Worm (Caenorhabditis elegans) whole organism, L2 larva: Measurements from ENCODE around the gene cutl-23.

Experiments
- ama-1 ChIP-seq: fragments of 150-350 bp; optimal IDR thresholded peaks from 2 replicates; lab custom pipeline; 2018; ENCODE audit warnings: inconsistent platforms
- mdl-1 ChIP-seq, 2 experiments: fragments of 150-350 bp in 1 of 2; sonication (generic microtip) in 1 of 2; optimal IDR thresholded peaks; 2 replicates each; lab custom pipeline; 2017; ENCODE audit warnings: missing biosample characterization in 2 of 2, missing genetic modification characterization in 2 of 2
- skn-1 ChIP-seq: sonication (generic microtip); optimal IDR thresholded peaks from 2 replicates; lab custom pipeline; 2017; ENCODE audit warnings: missing biosample characterization, missing genetic modification characterization

DNA sequence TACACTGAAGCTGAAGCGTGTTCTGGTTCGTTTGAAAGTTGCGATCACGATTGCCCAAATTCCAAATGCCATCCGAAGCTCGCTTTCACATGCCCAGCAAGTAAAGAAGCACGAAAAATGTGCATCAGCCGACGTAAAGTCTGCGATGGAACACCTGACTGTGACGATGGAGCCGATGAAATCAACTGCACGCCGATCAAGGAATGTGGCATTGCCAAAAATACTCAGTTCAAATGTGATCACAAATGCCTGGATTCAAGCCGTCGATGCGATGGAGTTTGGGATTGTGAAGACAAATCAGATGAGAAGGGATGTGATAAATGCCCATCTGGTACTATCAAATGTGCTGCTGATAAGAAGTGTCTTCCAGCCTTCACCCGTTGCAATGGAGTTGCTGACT lies 40.6 kb upstream of the cutl-23 start:
- TF ChIP-seq mdl-1 (tag; optimal IDR thresholded peaks at IDR 0.05; lab: Kevin White, UChicago) (no peak), skn-1 (tag; lab: Kevin White, UChicago) (no peak), ama-1 (lab: Kevin White, UChicago) (no peak)
